Worm (Caenorhabditis elegans): ENCODE data around the gene F59D12.2.

DNA sequence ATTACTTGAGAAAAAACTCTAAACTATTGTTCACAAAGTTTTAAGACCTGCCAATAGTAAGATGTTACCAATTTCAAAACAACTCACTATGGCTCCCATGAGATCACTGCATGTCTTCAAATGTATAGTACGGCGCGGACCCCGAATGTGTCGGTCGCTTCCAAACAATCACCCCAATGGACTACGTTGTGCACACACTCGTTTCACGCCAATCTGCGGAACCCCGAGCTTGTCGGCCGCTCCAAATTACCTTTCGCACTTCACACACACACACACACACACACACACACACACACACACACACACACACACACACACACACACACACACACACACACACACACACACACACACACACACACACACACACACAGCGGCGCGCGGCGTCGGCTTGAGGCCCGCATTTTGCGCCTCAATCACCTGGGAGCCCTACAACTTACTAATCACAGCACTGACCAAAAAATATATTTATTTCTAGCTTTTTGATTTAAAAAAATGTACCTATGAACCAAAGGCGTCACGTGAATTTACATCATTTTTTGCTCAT, 7.4 kb downstream of the F59D12.2 start:
- TF ChIP-seq flt-1 (GFP tag; IDR thresholded peaks at IDR 0.05): no peak
- TF ChIP-seq cog-1 (tag; optimal IDR thresholded peaks at IDR 0.05): no peak
- no peak for TF ChIP-seq ref-1 (GFP tag; conservative IDR thresholded peaks at IDR 0.05)
- TF ChIP-seq ztf-23 (GFP tag; IDR thresholded peaks at IDR 0.05): peak; percentile 61; the same call in 1 of the 2 replicates
- no peak for TF ChIP-seq ztf-29 (GFP tag; IDR thresholded peaks at IDR 0.05)
- TF ChIP-seq tab-1 (GFP tag; IDR thresholded peaks at IDR 0.05): no peak

Measured in whole organism, midembryonic.